Worm (Caenorhabditis elegans) whole organism, L3 larva: ENCODE data around the gene clec-158.
A peak's percentile ranks its signal among the peaks of the same experiment; 100 is the strongest.

Experiments
- R02D3.7 ChIP-seq: fragments of 150-350 bp; optimal IDR thresholded peaks from 2 replicates; lab custom pipeline; 2014; ENCODE audit warnings: missing biosample characterization, missing genetic modification characterization
- ZK546.5 ChIP-seq: sonication (generic microtip); optimal IDR thresholded peaks from 2 replicates; lab custom pipeline; 2017; ENCODE audit warnings: missing biosample characterization, missing genetic modification characterization
- aly-2 ChIP-seq: fragments of 150-350 bp; optimal IDR thresholded peaks from 2 replicates; lab custom pipeline; 2014; ENCODE audit warnings: missing biosample characterization, missing genetic modification characterization
- ama-1 ChIP-seq: fragments of 150-350 bp; optimal IDR thresholded peaks from 2 replicates; lab custom pipeline; 2018
- ceh-16 ChIP-seq: sonication (generic microtip); optimal IDR thresholded peaks from 2 replicates; lab custom pipeline; 2017; ENCODE audit warnings: missing biosample characterization, missing genetic modification characterization
- ceh-28 ChIP-seq: fragments of 150-350 bp; optimal IDR thresholded peaks from 2 replicates; lab custom pipeline; 2014; ENCODE audit warnings: missing biosample characterization, missing genetic modification reagents, missing genetic modification characterization
- ceh-82 ChIP-seq: fragments of 150-350 bp; optimal IDR thresholded peaks from 2 replicates; lab custom pipeline; 2014; ENCODE audit warnings: missing biosample characterization, missing genetic modification characterization
- ceh-9 ChIP-seq: sonication (generic microtip); optimal IDR thresholded peaks from 2 replicates; lab custom pipeline; 2018; ENCODE audit warnings: missing biosample characterization, missing genetic modification characterization
- egl-5 ChIP-seq: fragments of 150-350 bp; optimal IDR thresholded peaks from 2 replicates; lab custom pipeline; 2017; ENCODE audit warnings: missing biosample characterization, missing genetic modification reagents, missing genetic modification characterization, inconsistent platforms
- elt-1 ChIP-seq: fragments of 150-350 bp; optimal IDR thresholded peaks from 2 replicates; lab custom pipeline; 2014; ENCODE audit warnings: missing biosample characterization, missing genetic modification characterization
- elt-2 ChIP-seq: sonication (generic microtip); optimal IDR thresholded peaks from 2 replicates; lab custom pipeline; 2016; ENCODE audit warnings: missing genetic modification reagents, mild to moderate bottlenecking, missing genetic modification characterization, missing compliant biosample characterization
- elt-3 ChIP-seq, 3 experiments: fragments of 150-350 bp in 1 of 3; sonication (generic microtip) in 2 of 3; optimal IDR thresholded peaks; 2 replicates in 2 of 3; 4 replicates in 1 of 3; lab custom pipeline; 2014 to 2017; ENCODE audit warnings: missing biosample characterization in 3 of 3, missing genetic modification characterization in 3 of 3
- eor-1 ChIP-seq, 2 experiments: fragments of 150-350 bp; optimal IDR thresholded peaks; 2 replicates each; lab custom pipeline; 2014 to 2018; ENCODE audit warnings: missing biosample characterization in 2 of 2, missing genetic modification characterization in 2 of 2
- fkh-10 ChIP-seq: sonication (generic microtip); optimal IDR thresholded peaks from 2 replicates; lab custom pipeline; 2017; ENCODE audit warnings: missing biosample characterization, missing genetic modification reagents, missing genetic modification characterization
- fkh-2 ChIP-seq: fragments of 150-350 bp; optimal IDR thresholded peaks from 2 replicates; lab custom pipeline; 2014; ENCODE audit warnings: missing biosample characterization, missing genetic modification reagents, missing genetic modification characterization
- jun-1 ChIP-seq: fragments of 150-350 bp; optimal IDR thresholded peaks from 2 replicates; lab custom pipeline; 2014; ENCODE audit warnings: missing biosample characterization, missing genetic modification reagents, missing genetic modification characterization
- lsy-12 ChIP-seq: sonication (generic microtip); optimal IDR thresholded peaks from 2 replicates; lab custom pipeline; 2016; ENCODE audit warnings: mild to moderate bottlenecking, missing genetic modification characterization, missing compliant biosample characterization
- mdl-1 ChIP-seq: fragments of 150-350 bp; optimal IDR thresholded peaks from 2 replicates; lab custom pipeline; 2014; ENCODE audit warnings: missing biosample characterization, missing genetic modification characterization
- mml-1 ChIP-seq: fragments of 150-350 bp; sonication (generic microtip); optimal IDR thresholded peaks from 3 replicates; lab custom pipeline; 2014; ENCODE audit warnings: missing biosample characterization, missing genetic modification characterization
- nhr-11 ChIP-seq: fragments of 150-350 bp; optimal IDR thresholded peaks from 2 replicates; lab custom pipeline; 2014; ENCODE audit warnings: missing biosample characterization, missing genetic modification characterization
- nhr-23 ChIP-seq: fragments of 150-350 bp; optimal IDR thresholded peaks from 2 replicates; lab custom pipeline; 2014; ENCODE audit warnings: missing biosample characterization, missing genetic modification reagents, missing genetic modification characterization
- nhr-237 ChIP-seq: fragments of 150-350 bp; optimal IDR thresholded peaks from 2 replicates; lab custom pipeline; 2014; ENCODE audit warnings: missing biosample characterization, missing genetic modification characterization
- nhr-25 ChIP-seq: sonication (generic microtip); optimal IDR thresholded peaks from 2 replicates; lab custom pipeline; 2017; ENCODE audit warnings: missing biosample characterization, missing genetic modification characterization
- nhr-43 ChIP-seq: sonication (generic microtip); optimal IDR thresholded peaks from 2 replicates; lab custom pipeline; 2016; ENCODE audit warnings: mild to moderate bottlenecking, missing genetic modification characterization, missing compliant biosample characterization; ENCODE audit not compliant: poor library complexity, severe bottlenecking
- nhr-67 ChIP-seq: fragments of 150-350 bp; optimal IDR thresholded peaks from 2 replicates; lab custom pipeline; 2014; ENCODE audit warnings: missing biosample characterization, missing genetic modification characterization
- nhr-76 ChIP-seq: fragments of 150-350 bp; sonication (generic microtip); optimal IDR thresholded peaks from 5 replicates; lab custom pipeline; 2014; ENCODE audit warnings: missing biosample characterization, missing genetic modification characterization
- nhr-77 ChIP-seq: fragments of 150-350 bp; optimal IDR thresholded peaks from 2 replicates; lab custom pipeline; 2014; ENCODE audit warnings: missing biosample characterization, missing genetic modification characterization
- pha-4 ChIP-seq: fragments of 150-350 bp; optimal IDR thresholded peaks from 2 replicates; lab custom pipeline; 2014; ENCODE audit warnings: missing biosample characterization, missing genetic modification reagents, missing genetic modification characterization
- pqm-1 ChIP-seq: fragments of 150-350 bp; optimal IDR thresholded peaks from 2 replicates; lab custom pipeline; 2017; ENCODE audit warnings: missing biosample characterization, missing genetic modification characterization, inconsistent platforms
- sea-2 ChIP-seq: fragments of 150-350 bp; sonication (generic microtip); optimal IDR thresholded peaks from 4 replicates; lab custom pipeline; 2014; ENCODE audit warnings: missing biosample characterization, missing genetic modification reagents, missing genetic modification characterization
- skn-1 ChIP-seq: fragments of 150-350 bp; optimal IDR thresholded peaks from 2 replicates; lab custom pipeline; 2014; ENCODE audit warnings: missing biosample characterization, missing genetic modification characterization
- unc-62 ChIP-seq: fragments of 150-350 bp; sonication (generic microtip); optimal IDR thresholded peaks from 4 replicates; lab custom pipeline; 2014; ENCODE audit warnings: missing biosample characterization, missing genetic modification reagents, missing genetic modification characterization
- zag-1 ChIP-seq: fragments of 150-350 bp; optimal IDR thresholded peaks from 2 replicates; lab custom pipeline; 2014; ENCODE audit warnings: missing biosample characterization, missing genetic modification characterization
- ztf-4 ChIP-seq: fragments of 150-350 bp; optimal IDR thresholded peaks from 2 replicates; lab custom pipeline; 2014; ENCODE audit warnings: missing biosample characterization, missing genetic modification characterization

The clec-158 gene

ce11 chrIII:6856709-6857108 is 2.7 kb downstream of the clec-158 start, which contains the start of gene zak-1:
Gene zak-1 (minus strand): TSS chrIII:6856809.
- TF ChIP-seq nhr-25 (tag; lab: Kevin White, UChicago), result no peak
- no peak for TF ChIP-seq nhr-237 (tag; lab: Kevin White, UChicago)
- no peak for TF ChIP-seq elt-3 (tag; optimal IDR thresholded peaks at IDR 0.05; lab: Kevin White, UChicago)
- TF ChIP-seq pha-4 (tag; lab: Kevin White, UChicago), result no peak
- TF ChIP-seq aly-2, result no peak
- TF ChIP-seq elt-2 (tag; lab: Kevin White, UChicago), result no peak
- TF ChIP-seq nhr-43 (tag; lab: Kevin White, UChicago), result no peak
- TF ChIP-seq, all 47 proteins: peak for 0

ce11 chrIII:6850255-6850654 is 9.1 kb downstream of the clec-158 start, which contains the start of gene srv-1:
Gene srv-1 (plus strand): TSS chrIII:6850385.
- TF ChIP-seq ama-1 (lab: Kevin White, UChicago) (no peak), pha-4 (tag; lab: Kevin White, UChicago) (no peak), ceh-82 (tag; lab: Kevin White, UChicago) (no peak), lsy-12 (tag; lab: Kevin White, UChicago) (no peak), nhr-76 (tag; lab: Kevin White, UChicago) (no peak), pqm-1 (tag; lab: Kevin White, UChicago) (peak; percentile 75), elt-1 (tag; lab: Kevin White, UChicago) (no peak), R02D3.7 (no peak), jun-1 (tag; lab: Kevin White, UChicago) (peak; percentile 58), elt-2 (tag; lab: Kevin White, UChicago) (peak; percentile 97), skn-1 (tag; lab: Kevin White, UChicago) (no peak), ZK546.5 (tag; lab: Kevin White, UChicago) (no peak), ceh-9 (tag; lab: Kevin White, UChicago) (no peak), ztf-4 (no peak), nhr-25 (tag; lab: Kevin White, UChicago) (no peak)

- TF ChIP-seq eor-1 (tag; optimal IDR thresholded peaks at IDR 0.05; lab: Kevin White, UChicago) (no peak), ceh-16 (no peak), elt-2 (tag; lab: Kevin White, UChicago) (peak; percentile 86), pqm-1 (tag; lab: Kevin White, UChicago) (peak; percentile 41), mml-1 (tag; lab: Kevin White, UChicago) (no peak), egl-5 (tag; lab: Kevin White, UChicago) (no peak), nhr-77 (tag; lab: Kevin White, UChicago) (no peak), nhr-67 (tag; lab: Kevin White, UChicago) (no peak), nhr-43 (tag; lab: Kevin White, UChicago) (no peak), skn-1 (tag; lab: Kevin White, UChicago) (peak; percentile 24), ceh-9 (tag; lab: Kevin White, UChicago) (no peak), ceh-82 (tag; lab: Kevin White, UChicago) (no peak), sea-2 (no peak)
- TF ChIP-seq, all 47 proteins: peak for 3
Observed at ce11 chrIII:6848654-6849204, 10.7 kb downstream of the clec-158 start, which contains the start of gene dhhc-5. Gene dhhc-5 (minus strand): TSS chrIII:6849059.

- TF ChIP-seq nhr-11 (tag; lab: Kevin White, UChicago), result no peak
- no peak for TF ChIP-seq sea-2
- TF ChIP-seq R02D3.7, result no peak
- no peak for TF ChIP-seq elt-3 (tag; optimal IDR thresholded peaks at IDR 0.05; lab: Kevin White, UChicago)
- TF ChIP-seq pqm-1 (tag; lab: Kevin White, UChicago), result no peak
- no peak for TF ChIP-seq nhr-23
- TF ChIP-seq zag-1 (tag; lab: Kevin White, UChicago), result no peak
- no peak for TF ChIP-seq ceh-28
- TF ChIP-seq nhr-67 (tag; lab: Kevin White, UChicago), result no peak
- no peak for TF ChIP-seq ztf-4
- TF ChIP-seq mdl-1, result no peak
- TF ChIP-seq nhr-43 (tag; lab: Kevin White, UChicago), result no peak
- no peak for TF ChIP-seq fkh-2 (tag; lab: Kevin White, UChicago)
- TF ChIP-seq, all 47 proteins: peak for 0
Observed at ce11 chrIII:6839091-6839490, 20.3 kb downstream of the clec-158 start.

- TF ChIP-seq ZK546.5 (tag; lab: Kevin White, UChicago), result no peak
- TF ChIP-seq aly-2, result no peak
- no peak for TF ChIP-seq jun-1 (tag; lab: Kevin White, UChicago)
- TF ChIP-seq ceh-28, result no peak
- TF ChIP-seq unc-62 (GFP tag; lab: Kevin White, UChicago), result no peak
- no peak for TF ChIP-seq sea-2
- TF ChIP-seq fkh-10 (GFP tag; lab: Kevin White, UChicago), result no peak
- TF ChIP-seq nhr-237 (tag; lab: Kevin White, UChicago), result no peak
- TF ChIP-seq ceh-82 (tag; lab: Kevin White, UChicago), result no peak
- no peak for TF ChIP-seq elt-2 (tag; lab: Kevin White, UChicago)
- TF ChIP-seq pha-4 (tag; lab: Kevin White, UChicago), result no peak
- TF ChIP-seq skn-1 (tag; lab: Kevin White, UChicago), result no peak
- TF ChIP-seq ceh-16, result no peak
Observed at ce11 chrIII:6837320-6837719, 22.1 kb downstream of the clec-158 start.
